Worm (Caenorhabditis elegans): ENCODE data around the gene T05G5.5.

The T05G5.5 gene

ce11 chrIII:9700114-9700690 lies 51.0 kb downstream of the T05G5.5 start:
- TF ChIP-seq skn-1 (tag; optimal IDR thresholded peaks at IDR 0.05) (no peak), sma-9 (GFP tag; optimal IDR thresholded peaks at IDR 0.05) (peak; percentile 1), sma-9 (tag; optimal IDR thresholded peaks at IDR 0.05) (no peak), nhr-21 (tag; optimal IDR thresholded peaks at IDR 0.05) (peak; percentile 41), nhr-129 (tag; optimal IDR thresholded peaks at IDR 0.05) (peak; percentile 19)
